Worm (Caenorhabditis elegans) whole organism, early embryonic: ENCODE measurements around the gene srb-3.

ENCODE experiments used
- B0310.2 ChIP-seq: sonication (generic microtip); optimal IDR thresholded peaks from 2 replicates; lab custom pipeline; 2016; ENCODE audit warnings: mild to moderate bottlenecking, missing genetic modification characterization, missing compliant biosample characterization
- F13C5.2 ChIP-seq: sonication (generic microtip); optimal IDR thresholded peaks from 2 replicates; lab custom pipeline; 2017; ENCODE audit warnings: mild to moderate bottlenecking, missing genetic modification characterization, inconsistent platforms, missing compliant biosample characterization
- aly-1 ChIP-seq: sonication (generic microtip); optimal IDR thresholded peaks from 2 replicates; lab custom pipeline; 2016; ENCODE audit warnings: missing genetic modification characterization, missing compliant biosample characterization
- ama-1 ChIP-seq: fragments of 150-350 bp; optimal IDR thresholded peaks from 2 replicates; lab custom pipeline; 2014
- ceh-13 ChIP-seq: fragments of 200-800 bp; sonication (Bioruptor generic); optimal IDR thresholded peaks from 2 replicates; lab custom pipeline; 2018; ENCODE audit warnings: mild to moderate bottlenecking, missing genetic modification characterization, missing compliant biosample characterization
- ceh-36 ChIP-seq: sonication (generic microtip); optimal IDR thresholded peaks from 2 replicates; lab custom pipeline; 2016; ENCODE audit warnings: missing genetic modification characterization, inconsistent platforms, missing compliant biosample characterization
- ets-7 ChIP-seq: sonication (generic microtip); optimal IDR thresholded peaks from 2 replicates; lab custom pipeline; 2016; ENCODE audit warnings: missing genotype, missing genetic modification characterization, missing compliant biosample characterization
- flt-1 ChIP-seq: fragments of 200-800 bp; sonication (Bioruptor generic); IDR thresholded peaks from 2 replicates; pipeline ENCODE4 v1.3.6; 2022; ENCODE audit warnings: missing genetic modification characterization, missing compliant biosample characterization
- hmbx-1 ChIP-seq: sonication (generic microtip); optimal IDR thresholded peaks from 2 replicates; lab custom pipeline; 2016; ENCODE audit warnings: mild to moderate bottlenecking, missing genetic modification characterization, missing compliant biosample characterization
- hmg-4 ChIP-seq: fragments of 200-800 bp; sonication (Bioruptor generic); optimal IDR thresholded peaks from 2 replicates; lab custom pipeline; 2018; ENCODE audit warnings: mild to moderate bottlenecking, missing genetic modification characterization, missing compliant biosample characterization
- hnd-1 ChIP-seq: sonication (generic microtip); optimal IDR thresholded peaks from 2 replicates; lab custom pipeline; 2016; ENCODE audit warnings: missing genetic modification characterization, missing compliant biosample characterization
- pes-1 ChIP-seq: fragments of 200-800 bp; sonication (Bioruptor generic); IDR thresholded peaks from 2 replicates; pipeline ENCODE4 v1.3.6; 2022; ENCODE audit warnings: missing genetic modification reagents, missing genetic modification characterization, missing compliant biosample characterization
- scrt-1 ChIP-seq: fragments of 200-800 bp; sonication (Bioruptor generic); IDR thresholded peaks from 2 replicates; pipeline ENCODE4 v1.3.6; 2022; ENCODE audit warnings: missing genetic modification characterization, missing compliant biosample characterization
- sea-1 ChIP-seq: fragments of 200-800 bp; sonication (Bioruptor generic); conservative IDR thresholded peaks from 2 replicates; pipeline ENCODE4 v1.3.6; 2022; ENCODE audit warnings: missing genetic modification characterization, missing compliant biosample characterization
- tbx-11 ChIP-seq: fragments of 200-800 bp; sonication (Bioruptor generic); IDR thresholded peaks from 2 replicates; pipeline ENCODE4 v1.3.6; 2022; ENCODE audit warnings: missing genetic modification characterization, missing compliant biosample characterization
- tbx-37 ChIP-seq: fragments of 200-800 bp; sonication (Bioruptor generic); conservative IDR thresholded peaks from 2 replicates; pipeline ENCODE4 v1.3.6; 2022; ENCODE audit warnings: missing genetic modification reagents, missing genetic modification characterization, missing compliant biosample characterization
- tra-4 ChIP-seq: sonication (generic microtip); optimal IDR thresholded peaks from 2 replicates; lab custom pipeline; 2017; ENCODE audit warnings: missing genetic modification characterization, missing compliant biosample characterization

Gene srb-3

ce11 chrII:5120612-5121011 is 46.0 kb downstream of the srb-3 start:
- TF ChIP-seq aly-1 (tag; lab: Kevin White, UChicago) (no peak), F13C5.2 (tag; lab: Kevin White, UChicago) (no peak), tbx-37 (GFP tag; lab: Robert Waterston, UW) (no peak), tra-4 (no peak), ets-7 (tag; lab: Kevin White, UChicago) (no peak), ceh-13 (GFP tag; lab: Kevin White, UChicago) (no peak), B0310.2 (tag; lab: Kevin White, UChicago) (no peak), scrt-1 (GFP tag; lab: Robert Waterston, UW) (no peak), hmg-4 (GFP tag; lab: Kevin White, UChicago) (no peak), hnd-1 (tag; lab: Kevin White, UChicago) (no peak), ceh-36 (tag; lab: Kevin White, UChicago) (no peak), sea-1 (GFP tag; lab: Robert Waterston, UW) (no peak), ama-1 (lab: Kevin White, UChicago) (no peak), hmbx-1 (no peak), flt-1 (GFP tag; lab: Robert Waterston, UW) (no peak), tbx-11 (no peak), pes-1 (no peak)

DNA sequence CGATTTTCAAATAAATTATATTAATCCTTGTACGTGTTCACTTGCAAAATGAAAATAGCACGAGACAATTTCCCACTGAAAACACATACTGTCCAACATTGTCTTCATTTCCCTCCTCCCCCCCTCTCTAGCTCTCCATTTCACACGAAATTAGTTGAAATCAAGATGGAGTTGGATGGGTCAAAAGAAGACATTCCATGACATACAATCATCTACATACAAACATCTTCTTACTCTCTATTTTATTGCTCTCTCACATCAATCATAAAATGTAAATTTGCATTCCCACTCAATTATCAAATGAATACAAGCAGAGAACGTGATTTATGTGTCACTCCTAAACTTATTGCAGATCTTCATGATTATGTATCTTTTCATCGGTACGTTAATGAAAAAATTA is 50.9 kb downstream of the srb-3 start, which contains the start of gene srsy-1:
Gene srsy-1, plus strand, starts transcription at position 301 of the 400 bp plus-strand sequence.
- TF ChIP-seq F13C5.2 (tag; lab: Kevin White, UChicago) (no peak), ceh-36 (tag; lab: Kevin White, UChicago) (no peak), hnd-1 (tag; lab: Kevin White, UChicago) (no peak), scrt-1 (GFP tag; lab: Robert Waterston, UW) (no peak), hmg-4 (GFP tag; lab: Kevin White, UChicago) (no peak), sea-1 (GFP tag; lab: Robert Waterston, UW) (no peak), hmbx-1 (no peak), ceh-13 (GFP tag; lab: Kevin White, UChicago) (no peak), tra-4 (no peak)
